Worm (Caenorhabditis elegans) whole organism, L4 larva: ENCODE measurements around the gene ugt-2.

Experiments used
- D1046.2 ChIP-seq: fragments of 200-800 bp; sonication (Bioruptor generic); IDR thresholded peaks from 2 replicates; pipeline ENCODE4 v1.3.6; 2022; ENCODE audit warnings: missing genetic modification characterization, missing compliant biosample characterization
- F26F4.8 ChIP-seq: fragments of 200-800 bp; sonication (Bioruptor generic); conservative IDR thresholded peaks from 2 replicates; pipeline ENCODE4 v1.3.6; 2022; ENCODE audit warnings: missing genetic modification characterization, missing compliant biosample characterization
- F37D6.2 ChIP-seq: sonication (generic microtip); optimal IDR thresholded peaks from 2 replicates; lab custom pipeline; 2016; ENCODE audit warnings: mild to moderate bottlenecking, missing genetic modification characterization, missing compliant biosample characterization
- F44E2.7 ChIP-seq: fragments of 200-800 bp; sonication (Bioruptor generic); IDR thresholded peaks from 2 replicates; pipeline ENCODE4 v2.1.2; 2022; ENCODE audit warnings: missing genetic modification characterization, missing compliant biosample characterization
- R02D3.7 ChIP-seq: fragments of 150-350 bp; sonication (generic microtip); optimal IDR thresholded peaks from 3 replicates; lab custom pipeline; 2014; ENCODE audit warnings: missing biosample characterization, missing genetic modification characterization
- T20F7.1 ChIP-seq: fragments of 200-800 bp; sonication (Bioruptor generic); optimal IDR thresholded peaks from 2 replicates; lab custom pipeline; 2018; ENCODE audit warnings: mild to moderate bottlenecking, missing genetic modification characterization, missing compliant biosample characterization
- Y48G9A.11 ChIP-seq: fragments of 200-800 bp; sonication (Bioruptor generic); IDR thresholded peaks from 2 replicates; pipeline ENCODE4 v1.3.6; 2022; ENCODE audit warnings: missing genetic modification reagents, missing genetic modification characterization, missing compliant biosample characterization
- aly-2 ChIP-seq: sonication (generic microtip); optimal IDR thresholded peaks from 2 replicates; lab custom pipeline; 2018; ENCODE audit warnings: missing biosample characterization, missing genetic modification characterization
- attf-4 ChIP-seq: sonication (generic microtip); optimal IDR thresholded peaks from 3 replicates; lab custom pipeline; 2017; ENCODE audit warnings: missing biosample characterization, missing genetic modification characterization
- ceh-20 ChIP-seq: fragments of 200-800 bp; sonication (Bioruptor generic); IDR thresholded peaks from 2 replicates; pipeline ENCODE4 v1.3.6; 2022; ENCODE audit warnings: missing genetic modification reagents, missing genetic modification characterization, missing compliant biosample characterization
- ceh-44 ChIP-seq: fragments of 200-800 bp; sonication (Bioruptor generic); IDR thresholded peaks from 2 replicates; pipeline ENCODE4 v1.3.6; 2022; ENCODE audit warnings: missing genetic modification reagents, missing genetic modification characterization, missing compliant biosample characterization
- cey-2 ChIP-seq: sonication (generic microtip); optimal IDR thresholded peaks from 3 replicates; lab custom pipeline; 2017; ENCODE audit warnings: missing genetic modification characterization, mild to moderate bottlenecking, missing compliant biosample characterization, antibody characterized with exemption, borderline replicate concordance; ENCODE audit not compliant: insufficient read depth
- daf-12 ChIP-seq: fragments of 150-350 bp; optimal IDR thresholded peaks from 2 replicates; lab custom pipeline; 2014; ENCODE audit warnings: missing biosample characterization, missing genetic modification reagents, missing genetic modification characterization
- daf-19 ChIP-seq: fragments of 200-800 bp; sonication (Bioruptor generic); conservative IDR thresholded peaks from 2 replicates; pipeline ENCODE4 v1.3.6; 2022; ENCODE audit warnings: missing genetic modification characterization, missing compliant biosample characterization
- daf-8 ChIP-seq: fragments of 200-800 bp; sonication (Bioruptor generic); IDR thresholded peaks from 2 replicates; pipeline ENCODE4 v1.3.6; 2022; ENCODE audit warnings: missing genetic modification characterization, missing compliant biosample characterization
- dmd-8 ChIP-seq: fragments of 200-800 bp; sonication (Bioruptor generic); IDR thresholded peaks from 2 replicates; pipeline ENCODE4 v1.3.6; 2022; ENCODE audit warnings: missing genetic modification characterization, missing compliant biosample characterization
- dmd-9 ChIP-seq: fragments of 200-800 bp; sonication (Bioruptor generic); IDR thresholded peaks from 2 replicates; pipeline ENCODE4 v1.3.6; 2022; ENCODE audit warnings: missing genetic modification reagents, missing genetic modification characterization, missing compliant biosample characterization
- dve-1 ChIP-seq: sonication (generic microtip); optimal IDR thresholded peaks from 2 replicates; lab custom pipeline; 2017; ENCODE audit warnings: antibody characterized with exemption, mild to moderate bottlenecking, missing genetic modification characterization, missing compliant biosample characterization; ENCODE audit not compliant: insufficient read depth
- egl-43 ChIP-seq: fragments of 200-800 bp; sonication (Bioruptor generic); IDR thresholded peaks from 2 replicates; pipeline ENCODE4 v1.3.6; 2022; ENCODE audit warnings: missing genetic modification reagents, missing genetic modification characterization, missing compliant biosample characterization
- fos-1 ChIP-seq: fragments of 150-350 bp; optimal IDR thresholded peaks from 2 replicates; lab custom pipeline; 2014; ENCODE audit warnings: missing biosample characterization, missing genetic modification characterization
- hif-1 ChIP-seq, 2 experiments: sonication (generic microtip); optimal IDR thresholded peaks; 2 replicates each; lab custom pipeline; 2016 to 2017; ENCODE audit warnings: missing compliant biosample characterization in 2 of 2, missing genetic modification characterization in 2 of 2, missing genetic modification reagents in 2 of 2, missing genotype in 2 of 2, mild to moderate bottlenecking in 1 of 2
- hlh-11 ChIP-seq: fragments of 200-800 bp; sonication (Bioruptor generic); optimal IDR thresholded peaks from 2 replicates; lab custom pipeline; 2018; ENCODE audit warnings: mild to moderate bottlenecking, missing genetic modification characterization, missing compliant biosample characterization
- hmg-1.1 ChIP-seq: fragments of 200-800 bp; sonication (Bioruptor generic); IDR thresholded peaks from 2 replicates; pipeline ENCODE4 v1.3.6; 2022; ENCODE audit warnings: missing genetic modification reagents, missing genetic modification characterization, missing compliant biosample characterization
- lin-15B ChIP-seq: fragments of 150-350 bp; sonication (generic microtip); optimal IDR thresholded peaks from 3 replicates; lab custom pipeline; 2014; ENCODE audit warnings: missing biosample characterization, missing genetic modification characterization
- lin-39 ChIP-seq: fragments of 150-350 bp; optimal IDR thresholded peaks from 2 replicates; lab custom pipeline; 2014; ENCODE audit warnings: missing biosample characterization, missing genetic modification reagents, missing genetic modification characterization
- lir-3 ChIP-seq: sonication (generic microtip); optimal IDR thresholded peaks from 2 replicates; lab custom pipeline; 2016; ENCODE audit warnings: mild to moderate bottlenecking, missing genetic modification characterization, missing compliant biosample characterization
- mdl-1 ChIP-seq, 2 experiments: fragments of 150-350 bp in 1 of 2; sonication (generic microtip) in 1 of 2; optimal IDR thresholded peaks; 2 replicates each; lab custom pipeline; 2014 to 2017; ENCODE audit warnings: missing biosample characterization in 2 of 2, missing genetic modification characterization in 2 of 2
- mep-1 ChIP-seq: fragments of 150-350 bp; sonication (generic microtip); optimal IDR thresholded peaks from 3 replicates; lab custom pipeline; 2014; ENCODE audit warnings: missing biosample characterization, missing genetic modification characterization
- nhr-111 ChIP-seq: fragments of 200-800 bp; sonication (Bioruptor generic); optimal IDR thresholded peaks from 2 replicates; lab custom pipeline; 2018; ENCODE audit warnings: mild to moderate bottlenecking, missing genetic modification characterization, missing compliant biosample characterization
- nhr-237 ChIP-seq: sonication (generic microtip); optimal IDR thresholded peaks from 2 replicates; lab custom pipeline; 2017; ENCODE audit warnings: missing biosample characterization, missing genetic modification characterization
- nhr-41 ChIP-seq: fragments of 200-800 bp; sonication (Bioruptor generic); IDR thresholded peaks from 2 replicates; pipeline ENCODE4 v1.3.6; 2022; ENCODE audit warnings: missing genetic modification reagents, missing genetic modification characterization, missing compliant biosample characterization
- nhr-42 ChIP-seq: fragments of 200-800 bp; sonication (Bioruptor generic); IDR thresholded peaks from 2 replicates; pipeline ENCODE4 v1.3.6; 2022; ENCODE audit warnings: missing genetic modification characterization, missing compliant biosample characterization
- nhr-76 ChIP-seq: fragments of 150-350 bp; optimal IDR thresholded peaks from 2 replicates; lab custom pipeline; 2014; ENCODE audit warnings: missing biosample characterization, missing genetic modification characterization
- pha-4 ChIP-seq, 2 experiments: fragments of 150-350 bp in 1 of 2; fragments of 200-800 bp in 1 of 2; sonication (Bioruptor generic) in 1 of 2; IDR thresholded peaks in 1 of 2; optimal IDR thresholded peaks in 1 of 2; 2 replicates each; pipeline versions ENCODE4 v1.3.6 to Lab custom; 2014 to 2022; ENCODE audit warnings: missing genetic modification characterization in 2 of 2, missing genetic modification reagents in 2 of 2, missing biosample characterization in 1 of 2, missing compliant biosample characterization in 1 of 2
- sdz-12 ChIP-seq: fragments of 200-800 bp; sonication (Bioruptor generic); optimal IDR thresholded peaks from 2 replicates; lab custom pipeline; 2018; ENCODE audit warnings: mild to moderate bottlenecking, missing genetic modification characterization, missing compliant biosample characterization
- spr-1 ChIP-seq: sonication (generic microtip); optimal IDR thresholded peaks from 2 replicates; lab custom pipeline; 2016; ENCODE audit warnings: mild to moderate bottlenecking, missing genetic modification characterization, missing compliant biosample characterization
- spr-3 ChIP-seq: fragments of 200-800 bp; sonication (Bioruptor generic); optimal IDR thresholded peaks from 2 replicates; lab custom pipeline; 2018; ENCODE audit warnings: mild to moderate bottlenecking, missing genetic modification characterization, missing compliant biosample characterization
- tag-97 ChIP-seq: fragments of 200-800 bp; sonication (Bioruptor generic); IDR thresholded peaks from 2 replicates; pipeline ENCODE4 v1.3.6; 2022; ENCODE audit warnings: missing genetic modification characterization, missing compliant biosample characterization
- unc-62 ChIP-seq, 3 experiments: fragments of 150-350 bp in 1 of 3; sonication (generic microtip); optimal IDR thresholded peaks in 2 of 3; peaks in 1 of 3; 1 replicate in 1 of 3; 2 replicates in 2 of 3; lab custom pipeline; 2014 to 2017; ENCODE audit warnings: missing biosample characterization in 3 of 3, missing genetic modification characterization in 3 of 3, missing genetic modification reagents in 3 of 3, missing genotype in 1 of 3
- zfp-2 ChIP-seq: sonication (generic microtip); optimal IDR thresholded peaks from 2 replicates; lab custom pipeline; 2016; ENCODE audit warnings: mild to moderate bottlenecking, missing genetic modification characterization, missing compliant biosample characterization
- zip-11 ChIP-seq: fragments of 200-800 bp; sonication (Bioruptor generic); IDR thresholded peaks from 2 replicates; pipeline ENCODE4 v1.3.6; 2022; ENCODE audit warnings: missing genetic modification characterization, missing compliant biosample characterization
- zip-2 ChIP-seq: fragments of 150-350 bp; optimal IDR thresholded peaks from 2 replicates; lab custom pipeline; 2014; ENCODE audit warnings: missing biosample characterization, missing genetic modification characterization

Gene ugt-2

ce11 chrV:10361830-10362397, 36.7 kb upstream of the ugt-2 start, which contains the start of gene cash-1 (continued):
- peak; percentile 66 for TF ChIP-seq mep-1 (tag; lab: Kevin White, UChicago)
- TF ChIP-seq hif-1 (tag; optimal IDR thresholded peaks at IDR 0.05; lab: Kevin White, UChicago), result peak in 1 of 2 experiments; percentile 63
- TF ChIP-seq F26F4.8 (GFP tag; lab: Robert Waterston, UW), result no peak
- TF ChIP-seq Y48G9A.11 (GFP tag; lab: Robert Waterston, UW), result no peak
- no peak for TF ChIP-seq D1046.2 (GFP tag; lab: Robert Waterston, UW)
- TF ChIP-seq attf-4 (tag; lab: Kevin White, UChicago), result no peak
- no peak for TF ChIP-seq cey-2 (tag; lab: Kevin White, UChicago)
- no peak for TF ChIP-seq sdz-12
- TF ChIP-seq T20F7.1 (GFP tag; lab: Kevin White, UChicago), result peak; percentile 1
- TF ChIP-seq ceh-44 (GFP tag; lab: Robert Waterston, UW), result no peak
- TF ChIP-seq dmd-8 (GFP tag; lab: Robert Waterston, UW), result no peak
- TF ChIP-seq mdl-1 (tag; optimal IDR thresholded peaks at IDR 0.05; lab: Kevin White, UChicago), result peak in 1 of 2 experiments; percentile 82
- no peak for TF ChIP-seq spr-1
- TF ChIP-seq ceh-20 (GFP tag; lab: Robert Waterston, UW), result no peak
- no peak for TF ChIP-seq nhr-237
- peak; percentile 80 for TF ChIP-seq dve-1 (tag; lab: Kevin White, UChicago)
- TF ChIP-seq tag-97, result no peak
- TF ChIP-seq daf-8 (GFP tag; lab: Robert Waterston, UW), result no peak
- TF ChIP-seq nhr-41 (GFP tag; lab: Robert Waterston, UW), result no peak
- peak; percentile 75 for TF ChIP-seq hlh-11
- TF ChIP-seq spr-3 (GFP tag; lab: Kevin White, UChicago), result no peak
- TF ChIP-seq F37D6.2 (tag; lab: Kevin White, UChicago), result no peak
- TF ChIP-seq lin-39 (tag; lab: Kevin White, UChicago), result no peak
- no peak for TF ChIP-seq aly-2
- no peak for TF ChIP-seq daf-19 (GFP tag; lab: Robert Waterston, UW)
- TF ChIP-seq dmd-9 (GFP tag; lab: Robert Waterston, UW), result no peak

- no peak for TF ChIP-seq zip-2 (tag; lab: Kevin White, UChicago)
- peak in 1 of 2 experiments; percentile 93 for TF ChIP-seq unc-62 (GFP tag; optimal IDR thresholded peaks at IDR 0.05 in 1 of 2; lab: Kevin White, UChicago)
- TF ChIP-seq unc-62 (tag; optimal IDR thresholded peaks at IDR 0.05; lab: Kevin White, UChicago), result no peak
These were observed 34.8 kb upstream of the ugt-2 start for ce11 chrV:10363834-10364233.

ce11 chrV:10368256-10368655, 30.3 kb upstream of the ugt-2 start, which contains the start of gene sri-20:
TSS of gene sri-20 (plus strand) at chrV:10368556.
- TF ChIP-seq nhr-111 (GFP tag; lab: Kevin White, UChicago), result no peak
- no peak for TF ChIP-seq hmg-1.1 (GFP tag; lab: Robert Waterston, UW)
- TF ChIP-seq daf-12 (tag; lab: Kevin White, UChicago), result no peak
- no peak for TF ChIP-seq fos-1 (tag; lab: Kevin White, UChicago)
- no peak for TF ChIP-seq zip-11
- TF ChIP-seq spr-1, result no peak
- no peak for TF ChIP-seq pha-4 (GFP tag; IDR thresholded peaks at IDR 0.05; lab: Robert Waterston, UW)
- TF ChIP-seq pha-4 (tag; optimal IDR thresholded peaks at IDR 0.05; lab: Kevin White, UChicago), result no peak
- TF ChIP-seq lir-3, result no peak
- TF ChIP-seq egl-43 (GFP tag; lab: Robert Waterston, UW), result no peak
- TF ChIP-seq nhr-41 (GFP tag; lab: Robert Waterston, UW), result no peak
- TF ChIP-seq F44E2.7, result no peak
- TF ChIP-seq zfp-2 (tag; lab: Kevin White, UChicago), result no peak
- no peak for TF ChIP-seq nhr-42 (GFP tag; lab: Robert Waterston, UW)
- no peak for TF ChIP-seq R02D3.7 (tag; lab: Kevin White, UChicago)
- TF ChIP-seq lin-15B, result no peak
- no peak for TF ChIP-seq nhr-76 (tag; lab: Kevin White, UChicago)
- TF ChIP-seq D1046.2 (GFP tag; lab: Robert Waterston, UW), result no peak
- TF ChIP-seq ceh-20 (GFP tag; lab: Robert Waterston, UW), result no peak
